Fruit fly (Drosophila melanogaster): ENCODE data around the gene CG10864.

DNA sequence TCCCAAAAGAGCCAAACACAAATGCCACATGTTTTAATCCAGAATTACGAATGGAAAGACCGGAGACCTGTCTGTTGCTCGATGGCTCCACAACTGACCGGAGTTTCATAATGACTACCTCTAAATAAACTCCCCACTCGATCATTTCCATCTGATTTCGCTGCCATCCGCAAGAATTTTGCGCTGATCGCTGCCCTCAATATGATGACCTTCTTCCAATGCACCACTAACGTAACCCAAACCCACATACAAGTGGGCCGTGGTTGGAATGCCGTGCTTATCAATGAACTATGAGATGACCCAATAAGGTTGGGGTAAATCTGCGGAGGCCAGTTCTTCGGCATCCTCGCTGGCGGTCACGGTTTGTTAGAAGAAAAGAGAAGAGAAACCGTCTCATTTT lies 26.5 kb downstream of the CG10864 start, which contains the start of gene CG14309:
- TF ChIP-seq vfl (GFP tag; optimal IDR thresholded peaks at IDR 0.05) (no peak), Sry-β (GFP tag; optimal IDR thresholded peaks at IDR 0.05) (no peak), Blimp-1 (GFP tag; optimal IDR thresholded peaks at IDR 0.05) (no peak), org-1 (GFP tag; optimal IDR thresholded peaks at IDR 0.05) (no peak), CG12769 (tag; optimal IDR thresholded peaks at IDR 0.05) (no peak), E2f1 (GFP tag; IDR thresholded peaks at IDR 0.05) (no peak), usp (GFP tag; optimal IDR thresholded peaks at IDR 0.05) (no peak), mld (GFP tag; IDR thresholded peaks at IDR 0.05; ENCODE audit: partially characterized antibody) (no peak), CG10979 (tag; optimal IDR thresholded peaks at IDR 0.05) (no peak), pzg (GFP tag; optimal IDR thresholded peaks at IDR 0.05) (no peak), YL-1 (GFP tag; optimal IDR thresholded peaks at IDR 0.05) (no peak), Poxn (GFP tag; IDR thresholded peaks at IDR 0.05) (no peak)

Data from whole organism, embryonic.